Worm (Caenorhabditis elegans) whole organism, L4 larva: ENCODE measurements around the gene W06G6.11.
A peak's percentile ranks its signal among the peaks of the same experiment; 100 is the strongest.

Experiments used
- D1046.2 ChIP-seq: fragments of 200-800 bp; sonication (Bioruptor generic); IDR thresholded peaks from 2 replicates; pipeline ENCODE4 v1.3.6; 2022; ENCODE audit warnings: missing genetic modification characterization, missing compliant biosample characterization
- F10B5.3 ChIP-seq: sonication (generic microtip); optimal IDR thresholded peaks from 2 replicates; lab custom pipeline; 2016; ENCODE audit warnings: mild to moderate bottlenecking, missing genetic modification characterization, missing compliant biosample characterization
- F37D6.2 ChIP-seq: sonication (generic microtip); optimal IDR thresholded peaks from 2 replicates; lab custom pipeline; 2016; ENCODE audit warnings: mild to moderate bottlenecking, missing genetic modification characterization, missing compliant biosample characterization
- ZK337.2 ChIP-seq: fragments of 200-800 bp; sonication (Bioruptor generic); IDR thresholded peaks from 2 replicates; pipeline ENCODE4 v1.3.6; 2022; ENCODE audit warnings: missing genetic modification reagents, missing genetic modification characterization, missing compliant biosample characterization
- arid-1 ChIP-seq: fragments of 200-800 bp; sonication (Bioruptor generic); conservative IDR thresholded peaks from 2 replicates; pipeline ENCODE4 v1.3.6; 2022; ENCODE audit warnings: missing genetic modification reagents, missing genetic modification characterization, missing compliant biosample characterization
- ceh-44 ChIP-seq: fragments of 200-800 bp; sonication (Bioruptor generic); IDR thresholded peaks from 2 replicates; pipeline ENCODE4 v1.3.6; 2022; ENCODE audit warnings: missing genetic modification reagents, missing genetic modification characterization, missing compliant biosample characterization
- ceh-62 ChIP-seq: sonication (generic microtip); optimal IDR thresholded peaks from 2 replicates; lab custom pipeline; 2017; ENCODE audit warnings: missing biosample characterization, missing genetic modification characterization
- ceh-82 ChIP-seq: sonication (generic microtip); optimal IDR thresholded peaks from 2 replicates; lab custom pipeline; 2017; ENCODE audit warnings: missing biosample characterization, missing genetic modification characterization
- dpl-1 ChIP-seq: fragments of 150-350 bp; optimal IDR thresholded peaks from 2 replicates; lab custom pipeline; 2014; ENCODE audit warnings: missing biosample characterization, missing genetic modification reagents, missing genetic modification characterization
- duxl-1 ChIP-seq: sonication (generic microtip); optimal IDR thresholded peaks from 2 replicates; lab custom pipeline; 2016; ENCODE audit warnings: mild to moderate bottlenecking, missing genetic modification characterization, moderate library complexity, missing compliant biosample characterization; ENCODE audit not compliant: poor library complexity
- fos-1 ChIP-seq: fragments of 150-350 bp; optimal IDR thresholded peaks from 2 replicates; lab custom pipeline; 2014; ENCODE audit warnings: missing biosample characterization, missing genetic modification characterization
- gei-8 ChIP-seq: fragments of 200-800 bp; sonication (Bioruptor generic); optimal IDR thresholded peaks from 2 replicates; lab custom pipeline; 2018; ENCODE audit warnings: mild to moderate bottlenecking, missing genetic modification characterization, missing compliant biosample characterization
- hlh-30 ChIP-seq: sonication (generic microtip); optimal IDR thresholded peaks from 2 replicates; lab custom pipeline; 2017; ENCODE audit warnings: antibody characterized with exemption, mild to moderate bottlenecking, missing genetic modification characterization, missing compliant biosample characterization; ENCODE audit not compliant: insufficient read depth
- lsy-2 ChIP-seq, 2 experiments: fragments of 150-350 bp in 1 of 2; sonication (generic microtip) in 1 of 2; optimal IDR thresholded peaks; 2 replicates each; lab custom pipeline; 2014 to 2017; ENCODE audit warnings: missing biosample characterization in 2 of 2, missing genetic modification characterization in 2 of 2
- madf-9 ChIP-seq: fragments of 200-800 bp; sonication (Bioruptor generic); conservative IDR thresholded peaks from 2 replicates; pipeline ENCODE4 v1.3.6; 2022; ENCODE audit warnings: missing genetic modification reagents, missing genetic modification characterization, missing compliant biosample characterization
- mdl-1 ChIP-seq, 2 experiments: fragments of 150-350 bp in 1 of 2; sonication (generic microtip) in 1 of 2; optimal IDR thresholded peaks; 2 replicates each; lab custom pipeline; 2014 to 2017; ENCODE audit warnings: missing biosample characterization in 2 of 2, missing genetic modification characterization in 2 of 2
- mep-1 ChIP-seq: fragments of 150-350 bp; sonication (generic microtip); optimal IDR thresholded peaks from 3 replicates; lab custom pipeline; 2014; ENCODE audit warnings: missing biosample characterization, missing genetic modification characterization
- nhr-102 ChIP-seq: sonication (generic microtip); optimal IDR thresholded peaks from 2 replicates; lab custom pipeline; 2016; ENCODE audit warnings: mild to moderate bottlenecking, missing genetic modification characterization, moderate library complexity, missing compliant biosample characterization
- nhr-111 ChIP-seq: fragments of 200-800 bp; sonication (Bioruptor generic); optimal IDR thresholded peaks from 2 replicates; lab custom pipeline; 2018; ENCODE audit warnings: mild to moderate bottlenecking, missing genetic modification characterization, missing compliant biosample characterization
- nhr-6 ChIP-seq: fragments of 150-350 bp; optimal IDR thresholded peaks from 2 replicates; lab custom pipeline; 2014; ENCODE audit warnings: missing biosample characterization, missing genetic modification characterization
- nhr-76 ChIP-seq: fragments of 150-350 bp; optimal IDR thresholded peaks from 2 replicates; lab custom pipeline; 2014; ENCODE audit warnings: missing biosample characterization, missing genetic modification characterization
- php-3 ChIP-seq: fragments of 200-800 bp; sonication (Bioruptor generic); IDR thresholded peaks from 2 replicates; pipeline ENCODE4 v1.3.6; 2022; ENCODE audit warnings: missing genetic modification reagents, missing genetic modification characterization, missing compliant biosample characterization
- rbr-2 ChIP-seq: sonication (generic microtip); optimal IDR thresholded peaks from 2 replicates; lab custom pipeline; 2016; ENCODE audit warnings: missing genotype, missing genetic modification characterization, missing compliant biosample characterization
- skn-1 ChIP-seq: fragments of 150-350 bp; optimal IDR thresholded peaks from 2 replicates; lab custom pipeline; 2014; ENCODE audit warnings: missing biosample characterization, missing genetic modification characterization
- snpc-1.2 ChIP-seq: fragments of 200-800 bp; sonication (Bioruptor generic); IDR thresholded peaks from 2 replicates; pipeline ENCODE4 v1.3.6; 2022; ENCODE audit warnings: missing genetic modification reagents, missing genetic modification characterization, missing compliant biosample characterization
- tra-1 ChIP-seq: fragments of 200-800 bp; sonication (Bioruptor generic); IDR thresholded peaks from 2 replicates; pipeline ENCODE4 v1.3.6; 2022; ENCODE audit warnings: missing genetic modification reagents, missing genetic modification characterization, missing compliant biosample characterization
- unc-39 ChIP-seq: sonication (generic microtip); optimal IDR thresholded peaks from 2 replicates; lab custom pipeline; 2017; ENCODE audit warnings: missing biosample characterization, missing genetic modification characterization
- unc-62 ChIP-seq, 3 experiments: fragments of 150-350 bp in 1 of 3; sonication (generic microtip); optimal IDR thresholded peaks in 2 of 3; peaks in 1 of 3; 1 replicate in 1 of 3; 2 replicates in 2 of 3; lab custom pipeline; 2014 to 2017; ENCODE audit warnings: missing biosample characterization in 3 of 3, missing genetic modification characterization in 3 of 3, missing genetic modification reagents in 3 of 3, missing genotype in 1 of 3
- zfp-2 ChIP-seq: sonication (generic microtip); optimal IDR thresholded peaks from 2 replicates; lab custom pipeline; 2016; ENCODE audit warnings: mild to moderate bottlenecking, missing genetic modification characterization, missing compliant biosample characterization
- zip-11 ChIP-seq: fragments of 200-800 bp; sonication (Bioruptor generic); IDR thresholded peaks from 2 replicates; pipeline ENCODE4 v1.3.6; 2022; ENCODE audit warnings: missing genetic modification characterization, missing compliant biosample characterization
- zip-2 ChIP-seq: fragments of 150-350 bp; optimal IDR thresholded peaks from 2 replicates; lab custom pipeline; 2014; ENCODE audit warnings: missing biosample characterization, missing genetic modification characterization
- ztf-11 ChIP-seq: fragments of 150-350 bp; optimal IDR thresholded peaks from 2 replicates; lab custom pipeline; 2014; ENCODE audit warnings: missing biosample characterization, missing genetic modification characterization

W06G6.11 gene

DNA sequence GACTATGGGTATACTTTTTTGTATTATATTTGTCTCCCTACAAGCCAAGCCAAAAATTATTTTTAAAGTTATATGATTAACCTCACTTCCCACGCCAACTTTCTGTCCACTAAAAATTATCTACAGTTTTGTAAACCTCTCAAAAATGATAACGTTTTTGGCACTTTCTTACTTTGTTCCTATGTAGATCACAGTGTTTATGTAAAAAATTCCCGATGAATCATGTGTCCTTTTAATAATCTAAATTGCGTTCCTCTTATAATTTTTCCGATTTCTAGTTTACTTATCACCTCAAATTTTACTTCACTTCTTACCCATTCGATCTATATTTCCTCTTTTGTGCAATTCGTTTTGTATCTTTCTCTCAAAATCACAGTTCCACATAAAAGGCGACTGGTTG is 44.8 kb downstream of the W06G6.11 start (continued):
- TF ChIP-seq nhr-102 (no peak), php-3 (GFP tag; lab: Robert Waterston, UW) (no peak), mdl-1 (tag; optimal IDR thresholded peaks at IDR 0.05; lab: Kevin White, UChicago) (no peak), ceh-82 (tag; lab: Kevin White, UChicago) (no peak), ztf-11 (tag; lab: Kevin White, UChicago) (no peak), mep-1 (tag; lab: Kevin White, UChicago) (no peak), zfp-2 (tag; lab: Kevin White, UChicago) (no peak), unc-39 (tag; lab: Kevin White, UChicago) (no peak)
- TF ChIP-seq, all 104 proteins: peak for 6

DNA sequence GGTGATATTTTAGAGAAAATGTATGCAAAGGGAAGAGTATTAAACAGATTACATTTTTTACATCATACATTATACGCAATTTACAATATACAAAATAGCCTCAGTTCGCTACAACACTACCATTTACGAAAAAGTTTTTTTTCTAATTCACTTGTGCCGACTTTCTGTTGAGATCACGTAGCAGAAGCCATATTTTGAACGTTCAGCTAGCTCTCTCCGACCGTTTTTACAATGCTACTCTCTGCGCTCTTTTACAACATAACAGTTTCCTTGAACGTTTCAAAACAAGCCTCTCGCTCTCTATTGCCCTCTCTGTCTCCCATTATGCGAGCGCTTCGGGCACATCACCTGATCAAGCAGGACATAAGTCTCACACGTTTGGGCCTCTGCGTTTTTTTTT is 46.0 kb downstream of the W06G6.11 start, which contains the start of gene T03E6.8:
TSS of gene T03E6.8 (minus strand) at position 101 of the 400 bp plus-strand sequence.
- TF ChIP-seq fos-1 = no peak
- TF ChIP-seq nhr-102 = no peak
- no peak for TF ChIP-seq F10B5.3 (tag; lab: Kevin White, UChicago)
- TF ChIP-seq ceh-62 (tag; lab: Kevin White, UChicago) = no peak
- no peak for TF ChIP-seq dpl-1 (GFP tag; lab: Kevin White, UChicago)
- TF ChIP-seq ZK337.2 (GFP tag; lab: Robert Waterston, UW) = no peak
- no peak for TF ChIP-seq arid-1 (GFP tag; lab: Robert Waterston, UW)
- TF ChIP-seq mep-1 (tag; lab: Kevin White, UChicago) = no peak
- TF ChIP-seq nhr-76 (tag; lab: Kevin White, UChicago) = no peak
- TF ChIP-seq nhr-6 (tag; lab: Kevin White, UChicago) = no peak
- no peak for TF ChIP-seq tra-1 (GFP tag; lab: Robert Waterston, UW)

DNA sequence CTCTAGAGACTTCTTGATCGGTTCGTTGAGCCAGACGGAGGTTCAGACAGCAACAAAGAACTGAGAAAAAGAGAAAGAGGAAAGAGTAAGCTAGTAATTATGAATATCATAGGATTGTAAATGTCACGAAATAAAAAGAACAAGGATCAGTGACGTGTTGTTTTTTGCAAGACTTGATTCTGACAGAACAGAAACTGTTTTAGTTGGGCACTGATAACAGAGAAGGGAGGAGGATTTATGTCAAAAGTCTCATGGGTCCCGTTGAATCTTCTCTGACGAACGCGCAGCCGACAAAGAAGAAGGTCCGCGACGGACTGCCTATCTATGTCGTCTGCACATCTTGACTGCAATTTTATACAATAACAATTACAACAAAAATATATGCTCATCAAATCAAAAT is 48.5 kb downstream of the W06G6.11 start, which contains the start of gene T03E6.9:
TSS of gene T03E6.9 (minus strand) at position 101 of the 400 bp plus-strand sequence.
- TF ChIP-seq zip-11 (GFP tag; lab: Robert Waterston, UW) = no peak
- no peak for TF ChIP-seq hlh-30
- no peak for TF ChIP-seq snpc-1.2 (GFP tag; lab: Robert Waterston, UW)
- TF ChIP-seq unc-62 (GFP tag; optimal IDR thresholded peaks at IDR 0.05 in 1 of 2; lab: Kevin White, UChicago) = peak in 1 of 2 experiments; percentile 6
- TF ChIP-seq unc-62 (tag; optimal IDR thresholded peaks at IDR 0.05; lab: Kevin White, UChicago) = no peak
- no peak for TF ChIP-seq ceh-82 (tag; lab: Kevin White, UChicago)
- no peak for TF ChIP-seq duxl-1 (tag; lab: Kevin White, UChicago)
- TF ChIP-seq rbr-2 = no peak

DNA sequence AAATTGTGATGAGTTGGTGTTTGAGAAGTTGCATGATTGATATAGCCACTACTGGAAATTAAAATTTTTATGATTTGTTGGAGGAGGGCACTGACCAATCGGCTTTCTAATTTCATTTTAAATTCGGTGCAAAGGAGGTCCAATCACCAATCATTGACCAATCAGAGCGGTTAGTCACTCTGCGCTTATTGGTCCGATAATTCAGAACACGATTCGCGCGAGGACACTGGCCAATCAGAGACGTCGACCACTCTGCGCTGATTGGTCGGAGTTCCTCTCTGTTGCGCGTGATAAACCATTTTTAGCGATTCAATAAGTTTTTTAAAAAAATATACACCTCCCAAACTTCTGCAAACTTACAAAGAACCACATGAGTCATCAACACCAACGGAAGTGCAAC is 49.3 kb downstream of the W06G6.11 start:
- TF ChIP-seq duxl-1 (tag; lab: Kevin White, UChicago) (no peak), nhr-76 (tag; lab: Kevin White, UChicago) (no peak), F37D6.2 (tag; lab: Kevin White, UChicago) (no peak), lsy-2 (tag; optimal IDR thresholded peaks at IDR 0.05; lab: Kevin White, UChicago) (no peak), skn-1 (tag; lab: Kevin White, UChicago) (no peak), D1046.2 (no peak), ztf-11 (tag; lab: Kevin White, UChicago) (no peak), nhr-102 (no peak), ceh-44 (GFP tag; lab: Robert Waterston, UW) (no peak), mep-1 (tag; lab: Kevin White, UChicago) (no peak), madf-9 (GFP tag; lab: Robert Waterston, UW) (no peak), zip-2 (tag; lab: Kevin White, UChicago) (no peak), nhr-111 (GFP tag; lab: Kevin White, UChicago) (no peak), dpl-1 (GFP tag; lab: Kevin White, UChicago) (no peak), gei-8 (GFP tag; lab: Kevin White, UChicago) (no peak), ZK337.2 (GFP tag; lab: Robert Waterston, UW) (no peak)
- TF ChIP-seq, all 104 proteins: peak for 0
